Fruit fly (Drosophila melanogaster): ENCODE results near the gene ScsbetaA.

The ScsbetaA gene

dm6 chr3R:8984602-8985074, 46.1 kb downstream of the ScsbetaA start, which contains the start of gene CG11970 (continued):
- no peak for TF ChIP-seq HHEX (GFP tag; optimal IDR thresholded peaks at IDR 0.05)
- TF ChIP-seq dan (GFP tag; IDR thresholded peaks at IDR 0.05) = no peak
- no peak for TF ChIP-seq CrebB (tag; optimal IDR thresholded peaks at IDR 0.05)
- TF ChIP-seq Dad (GFP tag; optimal IDR thresholded peaks at IDR 0.05) = peak; percentile 32
- TF ChIP-seq CG6654 (GFP tag; optimal IDR thresholded peaks at IDR 0.05) = no peak
- no peak for TF ChIP-seq NC2α (GFP tag; optimal IDR thresholded peaks at IDR 0.05)
- no peak for TF ChIP-seq Tbp (GFP tag; optimal IDR thresholded peaks at IDR 0.05)
- TF ChIP-seq CG13624 (GFP tag; optimal IDR thresholded peaks at IDR 0.05) = no peak
- TF ChIP-seq CG4424 (GFP tag; optimal IDR thresholded peaks at IDR 0.05) = peak; percentile 20
- TF ChIP-seq CG14710 (tag; optimal IDR thresholded peaks at IDR 0.05) = peak; percentile 55
- no peak; the same call in 2 of the 3 replicates for TF ChIP-seq dysf (GFP tag; IDR thresholded peaks at IDR 0.05)
- TF ChIP-seq CG8924 (tag; optimal IDR thresholded peaks at IDR 0.05) = peak; percentile 11
- TF ChIP-seq TFAM (GFP tag; optimal IDR thresholded peaks at IDR 0.05) = no peak
- TF ChIP-seq mld (GFP tag; IDR thresholded peaks at IDR 0.05; ENCODE audit: partially characterized antibody) = no peak
- peak; percentile 49 for TF ChIP-seq mam (GFP tag; optimal IDR thresholded peaks at IDR 0.05)
- TF ChIP-seq CG9727 (GFP tag; optimal IDR thresholded peaks at IDR 0.05) = peak; percentile 49
- TF ChIP-seq pfk (GFP tag; optimal IDR thresholded peaks at IDR 0.05) = no peak
- no peak for TF ChIP-seq CG7556 (GFP tag; optimal IDR thresholded peaks at IDR 0.05)
- TF ChIP-seq CG34224 (GFP tag; IDR thresholded peaks at IDR 0.05; ENCODE audit: partially characterized antibody) = peak; percentile 8; the same call in 2 of the 3 replicates
- TF ChIP-seq dpn (GFP tag; optimal IDR thresholded peaks at IDR 0.05) = peak; percentile 51 to 61
- no peak for TF ChIP-seq ab (GFP tag; optimal IDR thresholded peaks at IDR 0.05)
- no peak for TF ChIP-seq CG10321 (GFP tag; IDR thresholded peaks at IDR 0.05)
- no peak for TF ChIP-seq CG3163 (GFP tag; optimal IDR thresholded peaks at IDR 0.05)
- no peak for TF ChIP-seq CG6175 (GFP tag; IDR thresholded peaks at IDR 0.05)
- no peak for TF ChIP-seq Poxn (GFP tag; IDR thresholded peaks at IDR 0.05)
- peak; percentile 34 for TF ChIP-seq shn (GFP tag; optimal IDR thresholded peaks at IDR 0.05)
- no peak for TF ChIP-seq CG17328 (GFP tag; IDR thresholded peaks at IDR 0.05)
- no peak for TF ChIP-seq Fer3 (tag; optimal IDR thresholded peaks at IDR 0.05)
- TF ChIP-seq fu2 (GFP tag; optimal IDR thresholded peaks at IDR 0.05) = peak; percentile 32
- no peak for TF ChIP-seq CG7963 (GFP tag; IDR thresholded peaks at IDR 0.05; ENCODE audit: partially characterized antibody)
- no peak for TF ChIP-seq cato (GFP tag; optimal IDR thresholded peaks at IDR 0.05; ENCODE audit: borderline replicate concordance)
- TF ChIP-seq HLH4C (GFP tag; IDR thresholded peaks at IDR 0.05; ENCODE audit: partially characterized antibody) = no peak
- TF ChIP-seq zen2 (GFP tag; IDR thresholded peaks at IDR 0.05; ENCODE audit: partially characterized antibody) = no peak; the same call in 2 of the 3 replicates
- TF ChIP-seq wek (GFP tag; optimal IDR thresholded peaks at IDR 0.05) = no peak
- TF ChIP-seq stc (GFP tag; IDR thresholded peaks at IDR 0.05) = no peak
- peak; percentile 50 for TF ChIP-seq CoRest (tag; optimal IDR thresholded peaks at IDR 0.05)
- no peak for TF ChIP-seq CG6765 (GFP tag; optimal IDR thresholded peaks at IDR 0.05)
- TF ChIP-seq cwo (GFP tag; optimal IDR thresholded peaks at IDR 0.05) = no peak
- no peak for TF ChIP-seq CG43689 (GFP tag; IDR thresholded peaks at IDR 0.05)
- no peak for TF ChIP-seq Awh (GFP tag; IDR thresholded peaks at IDR 0.05)
- TF ChIP-seq CG17912 (GFP tag; optimal IDR thresholded peaks at IDR 0.05) = no peak
- TF ChIP-seq CG13424 (tag; optimal IDR thresholded peaks at IDR 0.05) = peak; percentile 46
- no peak for TF ChIP-seq CG6813 (GFP tag; optimal IDR thresholded peaks at IDR 0.05)
- no peak for TF ChIP-seq disco-r (GFP tag; optimal IDR thresholded peaks at IDR 0.05)
- peak; percentile 21 for TF ChIP-seq CG3281 (GFP tag; optimal IDR thresholded peaks at IDR 0.05)
- TF ChIP-seq Deaf1 (tag; optimal IDR thresholded peaks at IDR 0.05) = no peak
- TF ChIP-seq phol (tag; optimal IDR thresholded peaks at IDR 0.05) = peak; percentile 78
- peak; percentile 33 for TF ChIP-seq bab2 (GFP tag; optimal IDR thresholded peaks at IDR 0.05)
- TF ChIP-seq psq (GFP tag; optimal IDR thresholded peaks at IDR 0.05) = no peak
- no peak for TF ChIP-seq gcm2 (GFP tag; optimal IDR thresholded peaks at IDR 0.05)
- no peak for TF ChIP-seq CG7357 (GFP tag; IDR thresholded peaks at IDR 0.05)
